Worm (Caenorhabditis elegans): ENCODE measurements around the gene rcan-1.

rcan-1 gene

ce11 chrIII:5642692-5643091 is 41.2 kb downstream of the rcan-1 start (continued):
- TF ChIP-seq alr-1 (tag; optimal IDR thresholded peaks at IDR 0.05; ENCODE audit: borderline replicate concordance) (no peak), dsc-1 (tag; optimal IDR thresholded peaks at IDR 0.05) (peak; percentile 19), nhr-12 (tag; optimal IDR thresholded peaks at IDR 0.05) (no peak), swsn-7 (tag; optimal IDR thresholded peaks at IDR 0.05) (no peak), irx-1 (tag; optimal IDR thresholded peaks at IDR 0.05) (no peak), elt-3 (tag; optimal IDR thresholded peaks at IDR 0.05) (no peak), pag-3 (tag; optimal IDR thresholded peaks at IDR 0.05; ENCODE audit: borderline replicate concordance, insufficient read depth) (no peak), unc-130 (tag; optimal IDR thresholded peaks at IDR 0.05) (no peak), ama-1 (optimal IDR thresholded peaks at IDR 0.05) (no peak), ceh-63 (GFP tag; optimal IDR thresholded peaks at IDR 0.05) (no peak), mep-1 (tag; optimal IDR thresholded peaks at IDR 0.05) (no peak), lsy-2 (tag; optimal IDR thresholded peaks at IDR 0.05) (no peak), ceh-8 (GFP tag; optimal IDR thresholded peaks at IDR 0.05) (peak; percentile 2), snpc-4 (tag; optimal IDR thresholded peaks at IDR 0.05) (no peak), snu-23 (GFP tag; optimal IDR thresholded peaks at IDR 0.05) (no peak), vab-15 (tag; optimal IDR thresholded peaks at IDR 0.05) (no peak), ceh-90 (tag; optimal IDR thresholded peaks at IDR 0.05) (no peak), zag-1 (tag; optimal IDR thresholded peaks at IDR 0.05) (no peak), lin-14 (GFP tag; optimal IDR thresholded peaks at IDR 0.05) (peak; percentile 5), hlh-17 (GFP tag; optimal IDR thresholded peaks at IDR 0.05; ENCODE audit: borderline replicate concordance) (no peak), jun-1 (tag; optimal IDR thresholded peaks at IDR 0.05) (no peak), fkh-8 (tag; optimal IDR thresholded peaks at IDR 0.05) (peak; percentile 56), nhr-90 (tag; optimal IDR thresholded peaks at IDR 0.05; ENCODE audit: poor library complexity) (no peak), nhr-237 (tag; optimal IDR thresholded peaks at IDR 0.05) (no peak)

- TF ChIP-seq nhr-28 (tag; optimal IDR thresholded peaks at IDR 0.05) (no peak), Y116A8C.19 (tag; optimal IDR thresholded peaks at IDR 0.05; ENCODE audit: borderline replicate concordance) (no peak), isw-1 (GFP tag; IDR thresholded peaks at IDR 0.05) (peak; percentile 27), nhr-71 (tag; optimal IDR thresholded peaks at IDR 0.05) (peak; percentile 78), ceh-8 (GFP tag; optimal IDR thresholded peaks at IDR 0.05) (no peak), mef-2 (tag; optimal IDR thresholded peaks at IDR 0.05) (peak; percentile 34), xbp-1 (tag; optimal IDR thresholded peaks at IDR 0.05) (peak; percentile 28), ceh-63 (GFP tag; optimal IDR thresholded peaks at IDR 0.05) (no peak), dsc-1 (tag; optimal IDR thresholded peaks at IDR 0.05) (peak; percentile 43), hlh-17 (GFP tag; optimal IDR thresholded peaks at IDR 0.05; ENCODE audit: borderline replicate concordance) (no peak), lin-13 (GFP tag; optimal IDR thresholded peaks at IDR 0.05) (peak; percentile 2), hpl-2 (GFP tag; optimal IDR thresholded peaks at IDR 0.05) (no peak), lin-39 (tag; optimal IDR thresholded peaks at IDR 0.05) (no peak), fkh-10 (GFP tag; optimal IDR thresholded peaks at IDR 0.05) (peak; percentile 8), mdl-1 (tag; optimal IDR thresholded peaks at IDR 0.05) (no peak), vab-15 (tag; optimal IDR thresholded peaks at IDR 0.05) (no peak), ceh-88 (GFP tag; IDR thresholded peaks at IDR 0.05) (no peak), ama-1 (optimal IDR thresholded peaks at IDR 0.05) (no peak), nhr-11 (tag; optimal IDR thresholded peaks at IDR 0.05) (peak; percentile 15), nhr-237 (tag; optimal IDR thresholded peaks at IDR 0.05) (no peak), unc-130 (tag; optimal IDR thresholded peaks at IDR 0.05) (no peak), F16B12.6 (tag; optimal IDR thresholded peaks at IDR 0.05) (no peak), elt-2 (tag; optimal IDR thresholded peaks at IDR 0.05) (no peak), nhr-90 (tag; optimal IDR thresholded peaks at IDR 0.05; ENCODE audit: poor library complexity) (no peak), aha-1 (tag; optimal IDR thresholded peaks at IDR 0.05) (no peak), unc-62 (GFP tag; optimal IDR thresholded peaks at IDR 0.05) (no peak), sox-4 (tag; optimal IDR thresholded peaks at IDR 0.05) (no peak), grh-1 (GFP tag; IDR thresholded peaks at IDR 0.05) (no peak), lin-15B (tag; optimal IDR thresholded peaks at IDR 0.05) (no peak), egl-27 (tag; optimal IDR thresholded peaks at IDR 0.05) (no peak), efl-1 (optimal IDR thresholded peaks at IDR 0.05) (peak; percentile 34 to 53), efl-1 (GFP tag; optimal IDR thresholded peaks at IDR 0.05 in 1 of 2) (peak in 1 of 2 experiments; percentile 6), lsy-2 (tag; optimal IDR thresholded peaks at IDR 0.05) (peak; percentile 43 to 62), blmp-1 (tag; optimal IDR thresholded peaks at IDR 0.05) (no peak), rnt-1 (tag; optimal IDR thresholded peaks at IDR 0.05) (peak; percentile 16), C16A3.4 (tag; optimal IDR thresholded peaks at IDR 0.05) (no peak), unc-30 (tag; optimal IDR thresholded peaks at IDR 0.05) (no peak), hlh-4 (tag; optimal IDR thresholded peaks at IDR 0.05) (no peak)
Observed at ce11 chrIII:5639893-5640292, 44.0 kb downstream of the rcan-1 start.

All from whole organism, L1 larva.